Fruit fly (Drosophila melanogaster): ENCODE results near the gene RluA-2.

RluA-2 gene

dm6 chr2L:10466865-10467270 lies 10.0 kb upstream of the RluA-2 start (continued):
- no peak for TF ChIP-seq fd64A (GFP tag; optimal IDR thresholded peaks at IDR 0.05)
- peak; percentile 53 for TF ChIP-seq pum (GFP tag; optimal IDR thresholded peaks at IDR 0.05)
- TF ChIP-seq NK7.1 (GFP tag; optimal IDR thresholded peaks at IDR 0.05), result peak; percentile 12
- no peak for TF ChIP-seq gcm (GFP tag; optimal IDR thresholded peaks at IDR 0.05)
- TF ChIP-seq kay (GFP tag; optimal IDR thresholded peaks at IDR 0.05), result peak; percentile 45
- no peak for TF ChIP-seq salm (tag; optimal IDR thresholded peaks at IDR 0.05)
- TF ChIP-seq CG13424 (tag; optimal IDR thresholded peaks at IDR 0.05), result peak; percentile 48
- peak; percentile 48 for TF ChIP-seq lab (GFP tag; optimal IDR thresholded peaks at IDR 0.05)
- no peak for TF ChIP-seq CG9876 (GFP tag; optimal IDR thresholded peaks at IDR 0.05)
- no peak for TF ChIP-seq grn (GFP tag; optimal IDR thresholded peaks at IDR 0.05)
- peak; percentile 6 for TF ChIP-seq gsb-n (tag; optimal IDR thresholded peaks at IDR 0.05)
- peak; percentile 88 for TF ChIP-seq CG18262 (tag; optimal IDR thresholded peaks at IDR 0.05)
- 0 out of 3 replicates have a peak, but pooled peaks have one; percentile 11 for TF ChIP-seq so (GFP tag; IDR thresholded peaks at IDR 0.05)
- no peak for TF ChIP-seq GATAe (GFP tag; conservative IDR thresholded peaks at IDR 0.05)
- TF ChIP-seq Nf-YA (GFP tag; IDR thresholded peaks at IDR 0.05), result no peak
- peak; percentile 27 for TF ChIP-seq CG2120 (GFP tag; optimal IDR thresholded peaks at IDR 0.05)
- peak; percentile 75 for TF ChIP-seq CG30403 (GFP tag; optimal IDR thresholded peaks at IDR 0.05)
- peak; percentile 32; the same call in 1 of the 2 replicates for TF ChIP-seq CG10366 (GFP tag; IDR thresholded peaks at IDR 0.05)
- no peak for TF ChIP-seq abd-A (tag; optimal IDR thresholded peaks at IDR 0.05)
- TF ChIP-seq B-H1 (GFP tag; IDR thresholded peaks at IDR 0.05), result peak; percentile 30; the same call in 1 of the 3 replicates
- TF ChIP-seq CG11560 (tag; IDR thresholded peaks at IDR 0.05), result no peak
- no peak for TF ChIP-seq insv (GFP tag; optimal IDR thresholded peaks at IDR 0.05)
- TF ChIP-seq pfk (GFP tag; optimal IDR thresholded peaks at IDR 0.05), result no peak
- peak; percentile 57 for TF ChIP-seq nau (GFP tag; optimal IDR thresholded peaks at IDR 0.05)
- TF ChIP-seq zen (tag; optimal IDR thresholded peaks at IDR 0.05), result peak; percentile 16
- peak; percentile 50 for TF ChIP-seq NC2α (GFP tag; optimal IDR thresholded peaks at IDR 0.05)
- peak; percentile 75; the same call in 2 of the 3 replicates for TF ChIP-seq row (GFP tag; IDR thresholded peaks at IDR 0.05)
- TF ChIP-seq CG2129 (GFP tag; IDR thresholded peaks at IDR 0.05; ENCODE audit: partially characterized antibody), result no peak
- no peak for TF ChIP-seq pros (GFP tag; optimal IDR thresholded peaks at IDR 0.05)
- TF ChIP-seq Atf6 (GFP tag; IDR thresholded peaks at IDR 0.05), result peak; percentile 20; the same call in 1 of the 2 replicates
- no peak for TF ChIP-seq Taf1 (GFP tag; IDR thresholded peaks at IDR 0.05)
- peak; percentile 16 for TF ChIP-seq Lhr (GFP tag; optimal IDR thresholded peaks at IDR 0.05)
- no peak for TF ChIP-seq exex (tag; optimal IDR thresholded peaks at IDR 0.05)
- TF ChIP-seq CG9727 (GFP tag; optimal IDR thresholded peaks at IDR 0.05), result peak; percentile 72
- peak; percentile 57 for TF ChIP-seq Hsf (GFP tag; optimal IDR thresholded peaks at IDR 0.05)
- TF ChIP-seq sens-2 (GFP tag; IDR thresholded peaks at IDR 0.05), result no peak
- peak; percentile 63 for TF ChIP-seq Asciz (GFP tag; optimal IDR thresholded peaks at IDR 0.05)
- no peak for TF ChIP-seq hb (GFP tag; IDR thresholded peaks at IDR 0.05; ENCODE audit: partially characterized antibody)
- TF ChIP-seq Sry-β (GFP tag; optimal IDR thresholded peaks at IDR 0.05), result no peak
- TF ChIP-seq CG9797 (GFP tag; optimal IDR thresholded peaks at IDR 0.05), result no peak
- TF ChIP-seq ERR (GFP tag; optimal IDR thresholded peaks at IDR 0.05), result no peak
- TF ChIP-seq HLH4C (GFP tag; IDR thresholded peaks at IDR 0.05; ENCODE audit: partially characterized antibody), result peak; percentile 52; the same call in 1 of the 3 replicates
- TF ChIP-seq CG12769 (tag; optimal IDR thresholded peaks at IDR 0.05), result no peak
- no peak for TF ChIP-seq klu (GFP tag; IDR thresholded peaks at IDR 0.05)
- TF ChIP-seq dmrt99B (tag; optimal IDR thresholded peaks at IDR 0.05), result peak; percentile 80
- peak; percentile 18 for TF ChIP-seq disco-r (GFP tag; optimal IDR thresholded peaks at IDR 0.05)
- peak in 1 of 2 experiments; percentile 23 for TF ChIP-seq tll (GFP tag; optimal IDR thresholded peaks at IDR 0.05)
- no peak for TF ChIP-seq CG3726 (GFP tag; IDR thresholded peaks at IDR 0.05)
- peak; percentile 58 for TF ChIP-seq CG11723 (GFP tag; optimal IDR thresholded peaks at IDR 0.05)
- no peak for TF ChIP-seq MTF-1 (GFP tag; optimal IDR thresholded peaks at IDR 0.05; ENCODE audit: borderline replicate concordance)
